Worm (Caenorhabditis elegans): Measurements from ENCODE around the gene aat-8.

- TF ChIP-seq W03F9.2 (tag; optimal IDR thresholded peaks at IDR 0.05), result no peak
- no peak for TF ChIP-seq dao-5 (tag; optimal IDR thresholded peaks at IDR 0.05)
- no peak for TF ChIP-seq him-1 (tag; optimal IDR thresholded peaks at IDR 0.05)
Observed at ce11 chrIV:3881119-3881518, 16.3 kb upstream of the aat-8 start, which contains the start of the genes F37C4.8 and oac-23.
